Fruit fly (Drosophila melanogaster) whole organism, embryonic: ENCODE results near the gene CG7518.

Experiments used
- Ada2b ChIP-seq: fragments of 200-800 bp; sonication (Bioruptor generic); IDR thresholded peaks from 2 replicates; pipeline ENCODE4 v1.3.6; 2022; ENCODE audit warnings: missing biosample characterization, missing genetic modification characterization
- Antp ChIP-seq: fragments of 200-800 bp; sonication (Bioruptor generic); optimal IDR thresholded peaks from 3 replicates; lab custom pipeline; 2016; ENCODE audit warnings: missing biosample characterization, missing genetic modification characterization
- B-H2 ChIP-seq: fragments of 200-800 bp; sonication (Bioruptor generic); optimal IDR thresholded peaks from 2 replicates; lab custom pipeline; 2018; ENCODE audit warnings: missing biosample characterization, mild to moderate bottlenecking, missing genetic modification characterization
- CG11398 ChIP-seq: fragments of 200-800 bp; sonication (Bioruptor generic); optimal IDR thresholded peaks from 2 replicates; lab custom pipeline; 2016; ENCODE audit warnings: missing biosample characterization, missing genetic modification characterization
- CG12104 ChIP-seq: fragments of 200-800 bp; sonication (Bioruptor generic); optimal IDR thresholded peaks from 3 replicates; lab custom pipeline; 2016; ENCODE audit warnings: missing biosample characterization, missing genetic modification characterization
- CG1233 ChIP-seq: fragments of 200-800 bp; sonication (Bioruptor generic); optimal IDR thresholded peaks from 4 replicates; lab custom pipeline; 2018; ENCODE audit warnings: missing biosample characterization, mild to moderate bottlenecking, missing genetic modification characterization
- CG12659 ChIP-seq: fragments of 200-800 bp; sonication (Bioruptor generic); optimal IDR thresholded peaks from 3 replicates; lab custom pipeline; 2017; ENCODE audit warnings: mild to moderate bottlenecking, missing biosample characterization, missing genetic modification reagents, missing genetic modification characterization
- CG14965 ChIP-seq: fragments of 200-800 bp; sonication (Bioruptor generic); optimal IDR thresholded peaks from 2 replicates; lab custom pipeline; 2016; ENCODE audit warnings: missing biosample characterization, missing genetic modification characterization, borderline replicate concordance
- CG15696 ChIP-seq: fragments of 200-800 bp; sonication (Bioruptor generic); optimal IDR thresholded peaks from 2 replicates; lab custom pipeline; 2019; ENCODE audit warnings: missing biosample characterization, mild to moderate bottlenecking, missing genetic modification characterization, moderate library complexity
- CG17361 ChIP-seq: fragments of 200-800 bp; sonication (Bioruptor generic); IDR thresholded peaks from 3 replicates; pipeline ENCODE4 v1.3.6; 2022; ENCODE audit warnings: missing biosample characterization, missing genetic modification characterization
- CG18262 ChIP-seq: fragments of 200-800 bp; optimal IDR thresholded peaks from 3 replicates; lab custom pipeline; 2019; ENCODE audit warnings: missing biosample characterization, mild to moderate bottlenecking, missing genetic modification characterization, moderate library complexity
- CG2202 ChIP-seq: fragments of 200-800 bp; sonication (Bioruptor generic); optimal IDR thresholded peaks from 2 replicates; lab custom pipeline; 2018; ENCODE audit warnings: missing biosample characterization, mild to moderate bottlenecking, missing genetic modification characterization
- CG2678 ChIP-seq: fragments of 200-800 bp; sonication (Bioruptor generic); optimal IDR thresholded peaks from 3 replicates; lab custom pipeline; 2019; ENCODE audit warnings: missing biosample characterization, mild to moderate bottlenecking, missing genetic modification characterization, moderate library complexity
- CG2712 ChIP-seq: fragments of 200-800 bp; optimal IDR thresholded peaks from 3 replicates; lab custom pipeline; 2019; ENCODE audit warnings: missing biosample characterization, mild to moderate bottlenecking, missing genetic modification characterization, moderate library complexity
- CG3847 ChIP-seq: fragments of 200-800 bp; sonication (Bioruptor generic); IDR thresholded peaks from 2 replicates; pipeline ENCODE4 v1.3.6; 2022; ENCODE audit warnings: missing biosample characterization, missing genetic modification characterization
- CG5953 ChIP-seq: fragments of 200-800 bp; sonication (Bioruptor generic); IDR thresholded peaks from 2 replicates; pipeline ENCODE4 v1.3.6; 2022; ENCODE audit warnings: missing biosample characterization, missing genetic modification characterization
- CG6175 ChIP-seq: fragments of 200-800 bp; sonication (Bioruptor generic); IDR thresholded peaks from 3 replicates; pipeline ENCODE4 v1.3.6; 2022; ENCODE audit warnings: missing biosample characterization, missing genetic modification characterization
- CG7556 ChIP-seq: fragments of 200-800 bp; sonication (Bioruptor generic); optimal IDR thresholded peaks from 2 replicates; lab custom pipeline; 2017; ENCODE audit warnings: missing biosample characterization, mild to moderate bottlenecking, missing genetic modification characterization
- CG8290 ChIP-seq, 3 experiments: fragments of 200-800 bp; sonication (Bioruptor generic); optimal IDR thresholded peaks; 2 replicates each; lab custom pipeline; 2016 to 2019; ENCODE audit warnings: missing biosample characterization in 3 of 3, missing genetic modification characterization in 3 of 3, mild to moderate bottlenecking in 2 of 3, moderate library complexity in 1 of 3
- CG9437 ChIP-seq: fragments of 200-800 bp; sonication (Bioruptor generic); optimal IDR thresholded peaks from 2 replicates; lab custom pipeline; 2018; ENCODE audit warnings: missing biosample characterization, mild to moderate bottlenecking, missing genetic modification characterization
- Deaf1 ChIP-seq: fragments of 200-800 bp; optimal IDR thresholded peaks from 3 replicates; lab custom pipeline; 2019; ENCODE audit warnings: missing biosample characterization, mild to moderate bottlenecking, missing genetic modification characterization, moderate library complexity
- Dip3 ChIP-seq: fragments of 200-800 bp; sonication (Bioruptor generic); optimal IDR thresholded peaks from 3 replicates; lab custom pipeline; 2016; ENCODE audit warnings: missing biosample characterization, missing genetic modification characterization
- Doc3 ChIP-seq: fragments of 200-800 bp; sonication (Bioruptor generic); IDR thresholded peaks from 3 replicates; pipeline ENCODE4 v1.3.6; 2022; ENCODE audit warnings: missing biosample characterization, missing genetic modification characterization; ENCODE audit not compliant: partially characterized antibody
- Eip74EF ChIP-seq, 2 experiments: fragments of 200-800 bp in 1 of 2; fragments of >200 bp in 1 of 2; sonication (Bioruptor generic) in 1 of 2; optimal IDR thresholded peaks; 2 replicates each; lab custom pipeline; 2017 to 2019; ENCODE audit warnings: missing biosample characterization in 2 of 2, missing genetic modification characterization in 2 of 2, mild to moderate bottlenecking in 1 of 2, moderate library complexity in 1 of 2
- HmgZ ChIP-seq: fragments of 200-800 bp; sonication (Bioruptor generic); optimal IDR thresholded peaks from 2 replicates; lab custom pipeline; 2018; ENCODE audit warnings: missing biosample characterization, mild to moderate bottlenecking, missing genetic modification characterization
- Hr39 ChIP-seq: fragments of >200 bp; optimal IDR thresholded peaks from 2 replicates; lab custom pipeline; 2017
- Mad ChIP-seq: fragments of 200-800 bp; sonication (Bioruptor generic); optimal IDR thresholded peaks from 2 replicates; lab custom pipeline; 2016; ENCODE audit warnings: missing biosample characterization, missing genetic modification characterization
- PHDP ChIP-seq: fragments of 200-800 bp; sonication (Bioruptor generic); optimal IDR thresholded peaks from 3 replicates; lab custom pipeline; 2018; ENCODE audit warnings: missing biosample characterization, mild to moderate bottlenecking, missing genetic modification characterization, moderate library complexity
- cg ChIP-seq: fragments of 200-800 bp; sonication (Bioruptor generic); optimal IDR thresholded peaks from 3 replicates; lab custom pipeline; 2019; ENCODE audit warnings: missing biosample characterization, mild to moderate bottlenecking, missing genetic modification characterization, moderate library complexity
- dmrt11E ChIP-seq: fragments of 200-800 bp; sonication (Bioruptor generic); optimal IDR thresholded peaks from 3 replicates; lab custom pipeline; 2018; ENCODE audit warnings: missing biosample characterization, mild to moderate bottlenecking, missing genetic modification characterization, moderate library complexity
- en ChIP-seq: fragments of 200-800 bp; sonication (Bioruptor generic); optimal IDR thresholded peaks from 2 replicates; lab custom pipeline; 2016; ENCODE audit warnings: missing biosample characterization, missing genetic modification characterization
- exex ChIP-seq: fragments of 200-800 bp; sonication (Bioruptor generic); optimal IDR thresholded peaks from 4 replicates; lab custom pipeline; 2018; ENCODE audit warnings: missing biosample characterization, mild to moderate bottlenecking, missing genetic modification characterization, moderate library complexity
- kay ChIP-seq: fragments of 200-800 bp; sonication (Bioruptor generic); optimal IDR thresholded peaks from 2 replicates; lab custom pipeline; 2016; ENCODE audit warnings: missing biosample characterization, missing genetic modification characterization
- lov ChIP-seq, 2 experiments: fragments of 200-800 bp in 1 of 2; fragments of >200 bp in 1 of 2; sonication (Bioruptor generic) in 1 of 2; IDR thresholded peaks in 1 of 2; optimal IDR thresholded peaks in 1 of 2; 2 replicates in 1 of 2; 3 replicates in 1 of 2; pipeline versions ENCODE4 v1.3.6 to Lab custom; 2017 to 2022; ENCODE audit warnings: missing biosample characterization in 1 of 2, missing genetic modification characterization in 1 of 2
- luna ChIP-seq: fragments of 200-800 bp; sonication (Bioruptor generic); optimal IDR thresholded peaks from 2 replicates; lab custom pipeline; 2016; ENCODE audit warnings: missing biosample characterization, missing genetic modification characterization
- mirr ChIP-seq: fragments of 200-800 bp; sonication (Bioruptor generic); optimal IDR thresholded peaks from 3 replicates; lab custom pipeline; 2018; ENCODE audit warnings: missing biosample characterization, mild to moderate bottlenecking, missing genetic modification characterization
- nmo ChIP-seq: fragments of 200-800 bp; sonication (Bioruptor generic); optimal IDR thresholded peaks from 2 replicates; lab custom pipeline; 2018; ENCODE audit warnings: missing biosample characterization, mild to moderate bottlenecking, missing genetic modification characterization, moderate library complexity
- nom ChIP-seq: fragments of 200-800 bp; sonication (Bioruptor generic); optimal IDR thresholded peaks from 2 replicates; lab custom pipeline; 2017; ENCODE audit warnings: missing biosample characterization, missing genetic modification characterization, mild to moderate bottlenecking, moderate library complexity, missing genetic modification reagents
- pan ChIP-seq, 4 experiments: fragments of >200 bp in 3 of 4; fragments of 200-800 bp in 1 of 4; sonication (Bioruptor generic) in 1 of 4; optimal IDR thresholded peaks in 3 of 4; IDR thresholded peaks in 1 of 4; 2 replicates each; pipeline versions ENCODE4 v1.3.6 to Lab custom; 2017 to 2022; ENCODE audit warnings: missing biosample characterization in 2 of 4, missing genetic modification characterization in 2 of 4, mixed read lengths in 1 of 4
- pho ChIP-seq: fragments of 200-800 bp; sonication (Bioruptor generic); optimal IDR thresholded peaks from 2 replicates; lab custom pipeline; 2016; ENCODE audit warnings: missing biosample characterization, missing genetic modification characterization
- row ChIP-seq: fragments of 200-800 bp; sonication (Bioruptor generic); IDR thresholded peaks from 3 replicates; pipeline ENCODE4 v1.3.6; 2022; ENCODE audit warnings: missing biosample characterization, missing genetic modification characterization
- run ChIP-seq: fragments of 200-800 bp; sonication (Bioruptor generic); optimal IDR thresholded peaks from 3 replicates; lab custom pipeline; 2018; ENCODE audit warnings: missing biosample characterization, mild to moderate bottlenecking, missing genetic modification characterization
- scrt ChIP-seq: fragments of 200-800 bp; sonication (Bioruptor generic); optimal IDR thresholded peaks from 2 replicates; lab custom pipeline; 2018; ENCODE audit warnings: missing biosample characterization, mild to moderate bottlenecking, missing genetic modification characterization, moderate library complexity
- sd ChIP-seq: fragments of 200-800 bp; sonication (Bioruptor generic); optimal IDR thresholded peaks from 3 replicates; lab custom pipeline; 2018; ENCODE audit warnings: missing biosample characterization, mild to moderate bottlenecking, missing genetic modification characterization, moderate library complexity
- seq ChIP-seq: fragments of 200-800 bp; sonication (Bioruptor generic); IDR thresholded peaks from 2 replicates; pipeline ENCODE4 v1.3.6; 2022; ENCODE audit warnings: missing biosample characterization, missing genetic modification characterization
- shn ChIP-seq: fragments of 200-800 bp; sonication (Bioruptor generic); optimal IDR thresholded peaks from 3 replicates; lab custom pipeline; 2016; ENCODE audit warnings: missing biosample characterization, missing genetic modification characterization

The CG7518 gene

DNA sequence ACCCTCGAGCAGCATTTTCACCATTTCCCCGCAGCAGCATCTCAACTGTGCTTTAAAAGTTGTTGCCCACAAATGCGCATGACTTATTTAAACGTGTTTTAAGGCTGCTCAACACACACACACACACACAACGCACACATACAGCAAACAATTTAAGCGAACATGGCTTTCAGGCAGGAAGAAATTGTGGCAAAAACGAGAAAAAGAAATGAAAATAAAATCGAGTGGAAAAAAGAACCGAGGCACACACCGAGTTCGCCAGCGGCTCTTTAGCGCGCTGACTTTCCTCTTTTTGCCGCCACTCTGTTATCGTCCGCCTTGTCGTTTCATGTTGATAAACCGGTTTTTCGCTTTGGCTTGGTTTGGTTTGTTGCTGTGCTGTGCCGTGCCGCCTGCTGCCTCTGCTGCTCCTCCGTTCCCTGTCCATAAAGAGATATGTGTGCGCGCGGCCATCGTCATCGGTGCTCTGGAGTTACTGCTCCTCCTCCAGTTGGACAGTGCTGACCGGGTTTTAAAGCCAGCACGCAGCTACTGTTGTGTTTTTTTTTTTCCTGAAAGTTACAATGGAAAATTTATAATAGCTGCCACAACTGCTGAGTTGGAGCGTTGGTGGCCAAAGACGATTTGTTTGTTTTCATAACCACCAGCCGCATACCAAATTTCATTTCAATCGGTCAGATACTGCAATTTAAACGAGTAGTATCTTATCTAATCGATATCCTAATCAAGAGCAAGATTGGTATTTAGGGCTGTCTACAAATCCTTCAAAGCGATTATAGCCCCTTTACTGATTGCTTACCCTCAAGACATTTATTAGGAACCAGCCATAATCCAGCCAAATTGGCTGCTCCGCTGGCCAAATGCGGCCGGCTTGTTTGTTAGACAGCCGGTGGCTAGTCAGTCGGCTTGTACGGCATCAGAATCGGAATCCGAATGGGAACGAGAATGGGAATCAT, 18.2 kb downstream of the CG7518 start (continued):
- 0 out of 3 replicates have a peak, but pooled peaks have one; percentile 12 for TF ChIP-seq CG17361
- peak; percentile 16 for TF ChIP-seq PHDP (tag; lab: Kevin White, UChicago)
- peak; percentile 12 for TF ChIP-seq nmo (GFP tag; lab: Kevin White, UChicago)
- no peak for TF ChIP-seq seq (GFP tag; lab: Robert Waterston, UW)
- no peak for TF ChIP-seq Mad (GFP tag; lab: Kevin White, UChicago)
- no peak for TF ChIP-seq Hr39
- no peak for TF ChIP-seq Eip74EF (GFP tag; optimal IDR thresholded peaks at IDR 0.05; lab: Kevin White, UChicago)
- TF ChIP-seq lov (optimal IDR thresholded peaks at IDR 0.05; lab: Kevin White, UChicago) = no peak
- 0 out of 3 replicates have a peak, but pooled peaks have one; percentile 6 for TF ChIP-seq lov (GFP tag; IDR thresholded peaks at IDR 0.05; lab: Robert Waterston, UW)
- TF ChIP-seq B-H2 (GFP tag; lab: Kevin White, UChicago) = peak; percentile 6
- peak; percentile 43 for TF ChIP-seq Deaf1
- peak; percentile 70 for TF ChIP-seq exex (tag; lab: Kevin White, UChicago)
- no peak for TF ChIP-seq pan (optimal IDR thresholded peaks at IDR 0.05; lab: Kevin White, UChicago)
- peak in 1 of 2 experiments; percentile 4 for TF ChIP-seq pan (GFP tag; optimal IDR thresholded peaks at IDR 0.05 in 1 of 2, IDR thresholded peaks at IDR 0.05 in 1 of 2)
- no peak for TF ChIP-seq Dip3 (GFP tag; lab: Kevin White, UChicago)
- peak; percentile 69 for TF ChIP-seq cg (GFP tag; lab: Kevin White, UChicago)
- TF ChIP-seq shn (GFP tag; lab: Kevin White, UChicago) = peak; percentile 47
- TF ChIP-seq scrt = no peak
- TF ChIP-seq kay (GFP tag; lab: Kevin White, UChicago) = no peak
- no peak for TF ChIP-seq HmgZ (tag; lab: Kevin White, UChicago)
- TF ChIP-seq en (GFP tag; lab: Kevin White, UChicago) = peak; percentile 20
- peak; percentile 22 for TF ChIP-seq CG12659
- TF ChIP-seq Antp (GFP tag; lab: Kevin White, UChicago) = no peak
- peak; percentile 86 for TF ChIP-seq CG6175 (GFP tag; lab: Robert Waterston, UW)
- TF ChIP-seq luna (GFP tag; lab: Kevin White, UChicago) = no peak
- TF ChIP-seq nom = peak; percentile 68
- TF ChIP-seq run (tag; lab: Kevin White, UChicago) = no peak
- TF ChIP-seq CG1233 (GFP tag; lab: Kevin White, UChicago) = peak; percentile 23
- TF ChIP-seq CG2678 (tag; lab: Kevin White, UChicago) = peak; percentile 20
- no peak for TF ChIP-seq Doc3 (GFP tag; lab: Robert Waterston, UW)
- 0 out of 2 replicates have a peak, but pooled peaks have one; percentile 15 for TF ChIP-seq CG3847 (GFP tag; lab: Robert Waterston, UW)
- peak; percentile 25 for TF ChIP-seq CG7556 (GFP tag; lab: Kevin White, UChicago)
- no peak for TF ChIP-seq CG12104 (GFP tag; lab: Kevin White, UChicago)
- peak; percentile 73 for TF ChIP-seq sd (tag; lab: Kevin White, UChicago)
- TF ChIP-seq dmrt11E = peak; percentile 13
- TF ChIP-seq row (GFP tag; lab: Robert Waterston, UW) = peak; percentile 73
- peak; percentile 10 for TF ChIP-seq CG11398 (GFP tag; lab: Kevin White, UChicago)
- TF ChIP-seq CG5953 (GFP tag; lab: Robert Waterston, UW) = no peak
- no peak for TF ChIP-seq CG15696
- TF ChIP-seq CG8290 (GFP tag; optimal IDR thresholded peaks at IDR 0.05; lab: Kevin White, UChicago) = no peak
- TF ChIP-seq CG8290 (tag; optimal IDR thresholded peaks at IDR 0.05; lab: Kevin White, UChicago) = peak in 1 of 2 experiments; percentile 35
- peak; percentile 18 for TF ChIP-seq CG2712 (tag; lab: Kevin White, UChicago)
- TF ChIP-seq CG9437 (GFP tag; lab: Kevin White, UChicago) = no peak
- no peak for TF ChIP-seq CG14965 (GFP tag; lab: Kevin White, UChicago)
- peak; percentile 18 for TF ChIP-seq pho (GFP tag; lab: Kevin White, UChicago)
- TF ChIP-seq Ada2b (GFP tag; lab: Robert Waterston, UW) = no peak
- no peak for TF ChIP-seq CG18262 (tag; lab: Kevin White, UChicago)
- TF ChIP-seq mirr = peak; percentile 31
- TF ChIP-seq CG2202 (tag; lab: Kevin White, UChicago) = no peak
